Fruit fly (Drosophila melanogaster): ENCODE data around the gene CG11638.

The CG11638 gene

DNA sequence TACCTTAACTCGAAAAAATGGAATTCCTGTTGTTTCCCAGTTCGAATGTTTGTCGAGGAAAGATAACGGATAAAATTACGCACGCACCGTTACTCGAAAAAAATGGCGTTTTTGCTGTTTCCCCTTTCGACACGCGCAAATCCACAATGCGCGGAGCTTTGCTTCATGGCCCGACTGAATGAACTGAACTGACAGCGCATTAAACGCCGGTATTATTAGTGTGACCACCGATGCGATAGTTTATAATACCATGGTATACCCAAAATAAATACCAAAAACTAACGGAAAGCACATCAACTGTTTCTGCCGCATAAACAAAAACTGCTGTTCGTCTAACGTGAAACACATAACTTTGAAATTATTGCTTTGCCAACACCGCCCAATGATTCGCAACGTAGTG lies at the start of gene CG11638, which contains the start of the genes CG32814 and CG3021 (continued):
- TF ChIP-seq zen2 (GFP tag; IDR thresholded peaks at IDR 0.05; ENCODE audit: partially characterized antibody) = 0 out of 3 replicates have a peak, but pooled peaks have one; percentile 44
- no peak for TF ChIP-seq Hsf (GFP tag; optimal IDR thresholded peaks at IDR 0.05)
- no peak for TF ChIP-seq CG4730 (GFP tag; IDR thresholded peaks at IDR 0.05)
- no peak for TF ChIP-seq rib (GFP tag; IDR thresholded peaks at IDR 0.05)
- no peak for TF ChIP-seq CG8281 (tag; optimal IDR thresholded peaks at IDR 0.05)
- no peak for TF ChIP-seq h (optimal IDR thresholded peaks at IDR 0.05)
- no peak for TF ChIP-seq CG10543 (GFP tag; optimal IDR thresholded peaks at IDR 0.05)
- no peak for TF ChIP-seq gsb (GFP tag; IDR thresholded peaks at IDR 0.05)
- TF ChIP-seq lmd (GFP tag; IDR thresholded peaks at IDR 0.05) = no peak
- TF ChIP-seq Dip3 (GFP tag; optimal IDR thresholded peaks at IDR 0.05) = no peak
- TF ChIP-seq fu2 (GFP tag; optimal IDR thresholded peaks at IDR 0.05) = no peak
- peak; percentile 13 for TF ChIP-seq CG34376 (GFP tag; optimal IDR thresholded peaks at IDR 0.05)
- TF ChIP-seq lilli (GFP tag; optimal IDR thresholded peaks at IDR 0.05) = no peak
- no peak for TF ChIP-seq CG33213 (GFP tag; optimal IDR thresholded peaks at IDR 0.05)
- TF ChIP-seq D19B (GFP tag; optimal IDR thresholded peaks at IDR 0.05) = no peak
- TF ChIP-seq CG30403 (GFP tag; optimal IDR thresholded peaks at IDR 0.05) = no peak
- TF ChIP-seq toy (GFP tag; IDR thresholded peaks at IDR 0.05) = no peak
- peak; percentile 89 for TF ChIP-seq Med (GFP tag)
- no peak for TF ChIP-seq ab (GFP tag; optimal IDR thresholded peaks at IDR 0.05)
- TF ChIP-seq CG7357 (GFP tag; IDR thresholded peaks at IDR 0.05) = no peak
- TF ChIP-seq CG7928 (GFP tag; optimal IDR thresholded peaks at IDR 0.05) = no peak
- peak; percentile 36 for TF ChIP-seq CG10979 (tag; optimal IDR thresholded peaks at IDR 0.05)
- no peak for TF ChIP-seq CG1647 (GFP tag; optimal IDR thresholded peaks at IDR 0.05)
- peak; percentile 8 for TF ChIP-seq bcd (GFP tag; optimal IDR thresholded peaks at IDR 0.05)
- TF ChIP-seq CG5953 (GFP tag; IDR thresholded peaks at IDR 0.05) = no peak
- no peak for TF ChIP-seq CG12236 (GFP tag; optimal IDR thresholded peaks at IDR 0.05)
- no peak for TF ChIP-seq tin (GFP tag; optimal IDR thresholded peaks at IDR 0.05)
- no peak for TF ChIP-seq CG9817 (tag; optimal IDR thresholded peaks at IDR 0.05)
- TF ChIP-seq HLHmδ (GFP tag; optimal IDR thresholded peaks at IDR 0.05) = peak; percentile 46
- TF ChIP-seq caup (GFP tag; optimal IDR thresholded peaks at IDR 0.05; ENCODE audit: severe bottlenecking) = peak; percentile 45
- TF ChIP-seq CoRest (tag; optimal IDR thresholded peaks at IDR 0.05) = peak; percentile 25
- TF ChIP-seq CG10366 (GFP tag; IDR thresholded peaks at IDR 0.05) = no peak
- peak; percentile 24 for TF ChIP-seq Fer1 (GFP tag; optimal IDR thresholded peaks at IDR 0.05)
- no peak for TF ChIP-seq Elba2 (GFP tag; optimal IDR thresholded peaks at IDR 0.05)
- no peak for TF ChIP-seq run (tag; optimal IDR thresholded peaks at IDR 0.05)
- no peak for TF ChIP-seq CG3163 (GFP tag; optimal IDR thresholded peaks at IDR 0.05)
- TF ChIP-seq MBD-R2 (GFP tag; IDR thresholded peaks at IDR 0.05) = peak; percentile 88
- no peak for TF ChIP-seq Six4 (GFP tag; optimal IDR thresholded peaks at IDR 0.05)
- no peak for TF ChIP-seq Fer2 (tag; optimal IDR thresholded peaks at IDR 0.05)
- TF ChIP-seq CG32532 (GFP tag; IDR thresholded peaks at IDR 0.05) = no peak; the same call in 1 of the 2 replicates
- no peak for TF ChIP-seq CG12155 (GFP tag; optimal IDR thresholded peaks at IDR 0.05)
- no peak for TF ChIP-seq CG4328 (GFP tag; optimal IDR thresholded peaks at IDR 0.05)
- TF ChIP-seq ERR (GFP tag; optimal IDR thresholded peaks at IDR 0.05) = no peak
- no peak for TF ChIP-seq C15 (GFP tag; IDR thresholded peaks at IDR 0.05)
- no peak for TF ChIP-seq CG13123 (GFP tag; optimal IDR thresholded peaks at IDR 0.05)
- no peak for TF ChIP-seq Mes4 (GFP tag; optimal IDR thresholded peaks at IDR 0.05)
- no peak for TF ChIP-seq ap (GFP tag; IDR thresholded peaks at IDR 0.05)
- no peak for TF ChIP-seq tgo (GFP tag; IDR thresholded peaks at IDR 0.05)
- no peak for TF ChIP-seq CG3995 (GFP tag; optimal IDR thresholded peaks at IDR 0.05)
- peak; percentile 2 for TF ChIP-seq nau (GFP tag; optimal IDR thresholded peaks at IDR 0.05)
- no peak for TF ChIP-seq CG15073 (GFP tag; optimal IDR thresholded peaks at IDR 0.05)
- TF ChIP-seq CG9727 (GFP tag; optimal IDR thresholded peaks at IDR 0.05) = peak; percentile 28
- TF ChIP-seq dati (GFP tag; IDR thresholded peaks at IDR 0.05) = no peak
